Worm (Caenorhabditis elegans): ENCODE measurements around the gene C50E10.2.

DNA sequence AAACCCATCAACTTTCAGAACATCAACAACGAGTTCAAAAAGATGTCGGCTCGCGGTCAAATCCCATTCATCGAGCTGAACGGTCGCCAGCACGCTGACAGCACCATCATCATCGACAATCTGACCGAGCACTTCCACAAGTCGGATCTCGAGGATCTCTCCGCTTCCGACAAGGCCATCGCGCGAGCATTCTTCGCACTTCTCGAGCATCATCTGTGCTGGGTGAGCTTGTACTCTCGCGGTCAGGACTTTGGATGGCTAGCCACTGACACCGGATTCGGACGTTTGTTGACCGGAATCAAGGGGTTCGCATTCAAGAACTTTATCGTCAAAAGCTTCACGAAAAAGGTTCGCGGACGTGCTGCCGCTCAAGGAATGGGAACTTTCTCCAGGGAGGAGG lies 44.7 kb downstream of the C50E10.2 start:
- TF ChIP-seq flt-1 (GFP tag; IDR thresholded peaks at IDR 0.05) (no peak), tab-1 (GFP tag; IDR thresholded peaks at IDR 0.05) (no peak), T22C8.4 (GFP tag; IDR thresholded peaks at IDR 0.05) (no peak)

Measured in whole organism, midembryonic.